Worm (Caenorhabditis elegans) whole organism, L4 larva: ENCODE results near the gene mksr-2.

ENCODE experiments used
- dmd-8 ChIP-seq: fragments of 200-800 bp; sonication (Bioruptor generic); IDR thresholded peaks from 2 replicates; pipeline ENCODE4 v1.3.6; 2022; ENCODE audit warnings: missing genetic modification characterization, missing compliant biosample characterization
- jun-1 ChIP-seq: fragments of 150-350 bp; optimal IDR thresholded peaks from 2 replicates; lab custom pipeline; 2014; ENCODE audit warnings: missing biosample characterization, missing genetic modification reagents, missing genetic modification characterization
- lsy-2 ChIP-seq, 2 experiments: fragments of 150-350 bp in 1 of 2; sonication (generic microtip) in 1 of 2; optimal IDR thresholded peaks; 2 replicates each; lab custom pipeline; 2014 to 2017; ENCODE audit warnings: missing biosample characterization in 2 of 2, missing genetic modification characterization in 2 of 2
- madf-9 ChIP-seq: fragments of 200-800 bp; sonication (Bioruptor generic); conservative IDR thresholded peaks from 2 replicates; pipeline ENCODE4 v1.3.6; 2022; ENCODE audit warnings: missing genetic modification reagents, missing genetic modification characterization, missing compliant biosample characterization
- nhr-11 ChIP-seq: fragments of 150-350 bp; optimal IDR thresholded peaks from 2 replicates; lab custom pipeline; 2014; ENCODE audit warnings: missing biosample characterization, missing genetic modification characterization
- nhr-28 ChIP-seq: fragments of 150-350 bp; optimal IDR thresholded peaks from 2 replicates; lab custom pipeline; 2014; ENCODE audit warnings: missing biosample characterization, missing genetic modification characterization
- sdz-12 ChIP-seq: fragments of 200-800 bp; sonication (Bioruptor generic); optimal IDR thresholded peaks from 2 replicates; lab custom pipeline; 2018; ENCODE audit warnings: mild to moderate bottlenecking, missing genetic modification characterization, missing compliant biosample characterization

- TF ChIP-seq sdz-12, result no peak
- no peak for TF ChIP-seq madf-9
- TF ChIP-seq jun-1 (tag; lab: Kevin White, UChicago), result no peak
- no peak for TF ChIP-seq nhr-11
- TF ChIP-seq dmd-8, result no peak
- TF ChIP-seq lsy-2 (tag; optimal IDR thresholded peaks at IDR 0.05; lab: Kevin White, UChicago), result no peak
- no peak for TF ChIP-seq nhr-28
These were observed 9.2 kb upstream of the mksr-2 start, which contains the start of gene vha-3 for ce11 chrIV:2315545-2315995.
